Worm (Caenorhabditis elegans) whole organism, L4 larva: Measurements from ENCODE around the gene dhps-1.

Experiments
- F44E2.7 ChIP-seq: fragments of 200-800 bp; sonication (Bioruptor generic); IDR thresholded peaks from 2 replicates; pipeline ENCODE4 v2.1.2; 2022; ENCODE audit warnings: missing genetic modification characterization, missing compliant biosample characterization
- ceh-44 ChIP-seq: fragments of 200-800 bp; sonication (Bioruptor generic); IDR thresholded peaks from 2 replicates; pipeline ENCODE4 v1.3.6; 2022; ENCODE audit warnings: missing genetic modification reagents, missing genetic modification characterization, missing compliant biosample characterization
- hlh-30 ChIP-seq: sonication (generic microtip); optimal IDR thresholded peaks from 2 replicates; lab custom pipeline; 2017; ENCODE audit warnings: antibody characterized with exemption, mild to moderate bottlenecking, missing genetic modification characterization, missing compliant biosample characterization; ENCODE audit not compliant: insufficient read depth
- snpc-4 ChIP-seq: fragments of 150-350 bp; optimal IDR thresholded peaks from 2 replicates; lab custom pipeline; 2014; ENCODE audit warnings: missing biosample characterization, missing genetic modification characterization
- tra-1 ChIP-seq: fragments of 200-800 bp; sonication (Bioruptor generic); IDR thresholded peaks from 2 replicates; pipeline ENCODE4 v1.3.6; 2022; ENCODE audit warnings: missing genetic modification reagents, missing genetic modification characterization, missing compliant biosample characterization

- TF ChIP-seq hlh-30 (tag; lab: Kevin White, UChicago) (no peak), ceh-44 (GFP tag; lab: Robert Waterston, UW) (no peak), tra-1 (GFP tag; lab: Robert Waterston, UW) (no peak), F44E2.7 (GFP tag; lab: Robert Waterston, UW) (no peak), snpc-4 (tag; lab: Kevin White, UChicago) (no peak)
Measured at ce11 chrII:11963132-11963630, 29.6 kb upstream of the dhps-1 start.
